Fruit fly (Drosophila melanogaster) whole organism, embryonic: Measurements from ENCODE around the gene NK7.1.

ENCODE experiments used
- Bgb ChIP-seq: fragments of 200-800 bp; sonication (Bioruptor generic); IDR thresholded peaks from 2 replicates; pipeline ENCODE4 v1.3.6; 2022; ENCODE audit warnings: missing biosample characterization, missing genetic modification characterization; ENCODE audit not compliant: partially characterized antibody
- Blimp-1 ChIP-seq: fragments of 200-800 bp; sonication (Bioruptor generic); optimal IDR thresholded peaks from 3 replicates; lab custom pipeline; 2018; ENCODE audit warnings: missing biosample characterization, missing genetic modification characterization, mild to moderate bottlenecking, moderate library complexity, missing genetic modification reagents
- CG11085 ChIP-seq: fragments of 200-800 bp; sonication (Bioruptor generic); IDR thresholded peaks from 2 replicates; pipeline ENCODE4 v1.3.6; 2022; ENCODE audit warnings: missing biosample characterization, missing genetic modification characterization
- CG11695 ChIP-seq: fragments of 200-800 bp; sonication (Bioruptor generic); IDR thresholded peaks from 3 replicates; pipeline ENCODE4 v1.3.6; 2022; ENCODE audit warnings: missing biosample characterization, missing genetic modification characterization
- CG12155 ChIP-seq: fragments of 200-800 bp; sonication (Bioruptor generic); optimal IDR thresholded peaks from 3 replicates; lab custom pipeline; 2016; ENCODE audit warnings: missing biosample characterization, missing genetic modification characterization
- CG1233 ChIP-seq: fragments of 200-800 bp; sonication (Bioruptor generic); optimal IDR thresholded peaks from 4 replicates; lab custom pipeline; 2018; ENCODE audit warnings: missing biosample characterization, mild to moderate bottlenecking, missing genetic modification characterization
- CG13775 ChIP-seq: fragments of 200-800 bp; sonication (Bioruptor generic); optimal IDR thresholded peaks from 3 replicates; lab custom pipeline; 2017; ENCODE audit warnings: missing biosample characterization, mild to moderate bottlenecking, missing genetic modification characterization
- CG17359 ChIP-seq: fragments of 200-800 bp; sonication (Bioruptor generic); optimal IDR thresholded peaks from 3 replicates; lab custom pipeline; 2018; ENCODE audit warnings: missing biosample characterization, mild to moderate bottlenecking, missing genetic modification characterization, moderate library complexity
- CG17802 ChIP-seq: fragments of 200-800 bp; sonication (Bioruptor generic); optimal IDR thresholded peaks from 2 replicates; lab custom pipeline; 2018; ENCODE audit warnings: missing biosample characterization, mild to moderate bottlenecking, missing genetic modification characterization, moderate library complexity
- CG30431 ChIP-seq: fragments of 200-800 bp; sonication (Bioruptor generic); optimal IDR thresholded peaks from 2 replicates; lab custom pipeline; 2017; ENCODE audit warnings: missing biosample characterization, missing genetic modification characterization
- CG3163 ChIP-seq: fragments of 200-800 bp; sonication (Bioruptor generic); optimal IDR thresholded peaks from 3 replicates; lab custom pipeline; 2016; ENCODE audit warnings: missing biosample characterization, missing genetic modification characterization
- CG3407 ChIP-seq: fragments of 200-800 bp; sonication (Bioruptor generic); optimal IDR thresholded peaks from 2 replicates; lab custom pipeline; 2018; ENCODE audit warnings: missing biosample characterization, mild to moderate bottlenecking, missing genetic modification characterization
- CG4707 ChIP-seq: fragments of 200-800 bp; sonication (Bioruptor generic); optimal IDR thresholded peaks from 2 replicates; lab custom pipeline; 2018; ENCODE audit warnings: missing biosample characterization, mild to moderate bottlenecking, missing genetic modification characterization, moderate library complexity
- CG6654 ChIP-seq: fragments of 200-800 bp; sonication (Bioruptor generic); optimal IDR thresholded peaks from 2 replicates; lab custom pipeline; 2017; ENCODE audit warnings: missing biosample characterization, mild to moderate bottlenecking, missing genetic modification characterization
- CG7745 ChIP-seq: fragments of 200-800 bp; sonication (Bioruptor generic); optimal IDR thresholded peaks from 2 replicates; lab custom pipeline; 2018; ENCODE audit warnings: missing biosample characterization, mild to moderate bottlenecking, missing genetic modification characterization, moderate library complexity
- CG8290 ChIP-seq, 3 experiments: fragments of 200-800 bp; sonication (Bioruptor generic); optimal IDR thresholded peaks; 2 replicates each; lab custom pipeline; 2016 to 2019; ENCODE audit warnings: missing biosample characterization in 3 of 3, missing genetic modification characterization in 3 of 3, mild to moderate bottlenecking in 2 of 3, moderate library complexity in 1 of 3
- CG9609 ChIP-seq: fragments of 200-800 bp; sonication (Bioruptor generic); optimal IDR thresholded peaks from 3 replicates; lab custom pipeline; 2016; ENCODE audit warnings: missing biosample characterization, missing genetic modification characterization
- CG9817 ChIP-seq: fragments of 200-800 bp; sonication (Bioruptor generic); optimal IDR thresholded peaks from 2 replicates; lab custom pipeline; 2018; ENCODE audit warnings: missing biosample characterization, mild to moderate bottlenecking, missing genetic modification characterization, moderate library complexity
- Drgx ChIP-seq: fragments of 200-800 bp; sonication (Bioruptor generic); IDR thresholded peaks from 2 replicates; pipeline ENCODE4 v1.3.6; 2022; ENCODE audit warnings: missing biosample characterization, missing genetic modification characterization
- E2f2 ChIP-seq: fragments of 200-800 bp; sonication (Bioruptor generic); IDR thresholded peaks from 2 replicates; pipeline ENCODE4 v1.3.6; 2022; ENCODE audit warnings: missing biosample characterization, missing genetic modification characterization
- Elba2 ChIP-seq: fragments of 200-800 bp; sonication (Bioruptor generic); optimal IDR thresholded peaks from 3 replicates; lab custom pipeline; 2016; ENCODE audit warnings: missing biosample characterization, missing genetic modification characterization
- Hey ChIP-seq: fragments of 200-800 bp; sonication (Bioruptor generic); optimal IDR thresholded peaks from 3 replicates; lab custom pipeline; 2018; ENCODE audit warnings: missing biosample characterization, mild to moderate bottlenecking, missing genetic modification characterization
- Hmr ChIP-seq: fragments of 200-800 bp; sonication (Bioruptor generic); optimal IDR thresholded peaks from 3 replicates; lab custom pipeline; 2017; ENCODE audit warnings: mild to moderate bottlenecking, missing biosample characterization, missing genetic modification reagents, missing genetic modification characterization
- NC2α ChIP-seq: fragments of 200-800 bp; sonication (Bioruptor generic); optimal IDR thresholded peaks from 2 replicates; lab custom pipeline; 2016; ENCODE audit warnings: missing biosample characterization, missing genetic modification characterization
- Nf-YC ChIP-seq: fragments of 200-800 bp; optimal IDR thresholded peaks from 3 replicates; lab custom pipeline; 2019; ENCODE audit warnings: missing biosample characterization, mild to moderate bottlenecking, missing genetic modification characterization, moderate library complexity
- Rfx ChIP-seq: fragments of 200-800 bp; sonication (Bioruptor generic); IDR thresholded peaks from 2 replicates; pipeline ENCODE4 v1.3.6; 2022; ENCODE audit warnings: missing biosample characterization, missing genetic modification characterization
- Sin3A ChIP-seq: fragments of >200 bp; optimal IDR thresholded peaks from 2 replicates; lab custom pipeline; 2018
- Ssrp ChIP-seq: fragments of 200-800 bp; sonication (Bioruptor generic); optimal IDR thresholded peaks from 2 replicates; lab custom pipeline; 2018; ENCODE audit warnings: missing biosample characterization, mild to moderate bottlenecking, missing genetic modification characterization, moderate library complexity
- ara ChIP-seq: fragments of 200-800 bp; sonication (Bioruptor generic); IDR thresholded peaks from 2 replicates; pipeline ENCODE4 v1.3.6; 2022; ENCODE audit warnings: missing biosample characterization, missing genetic modification characterization
- bowl ChIP-seq: fragments of 200-800 bp; sonication (Bioruptor generic); IDR thresholded peaks from 2 replicates; pipeline ENCODE4 v1.3.6; 2022; ENCODE audit warnings: missing biosample characterization, missing genetic modification characterization
- cas ChIP-seq: fragments of 200-800 bp; sonication (Bioruptor generic); IDR thresholded peaks from 2 replicates; pipeline ENCODE4 v1.3.6; 2022; ENCODE audit warnings: missing biosample characterization, missing genetic modification characterization
- chn ChIP-seq: fragments of 200-800 bp; sonication (Bioruptor generic); optimal IDR thresholded peaks from 2 replicates; lab custom pipeline; 2016; ENCODE audit warnings: missing biosample characterization, missing genetic modification characterization
- dati ChIP-seq: fragments of 200-800 bp; sonication (Bioruptor generic); IDR thresholded peaks from 2 replicates; pipeline ENCODE4 v1.3.6; 2022; ENCODE audit warnings: missing biosample characterization, missing genetic modification characterization
- dm ChIP-seq: fragments of 200-800 bp; sonication (Bioruptor generic); optimal IDR thresholded peaks from 3 replicates; lab custom pipeline; 2016; ENCODE audit warnings: missing biosample characterization, missing genetic modification characterization
- esg ChIP-seq: fragments of 200-800 bp; sonication (Bioruptor generic); conservative IDR thresholded peaks from 2 replicates; pipeline ENCODE4 v1.3.6; 2022; ENCODE audit warnings: missing biosample characterization, missing genetic modification characterization
- gem ChIP-seq: fragments of 200-800 bp; sonication (Bioruptor generic); optimal IDR thresholded peaks from 2 replicates; lab custom pipeline; 2019; ENCODE audit warnings: missing biosample characterization, mild to moderate bottlenecking, missing genetic modification characterization, moderate library complexity
- grn ChIP-seq: fragments of 200-800 bp; sonication (Bioruptor generic); optimal IDR thresholded peaks from 3 replicates; lab custom pipeline; 2017; ENCODE audit warnings: missing biosample characterization, missing genetic modification characterization
- insv ChIP-seq, 2 experiments: fragments of 200-800 bp; sonication (Bioruptor generic); optimal IDR thresholded peaks; 3 replicates each; lab custom pipeline; 2016 to 2018; ENCODE audit warnings: missing biosample characterization in 2 of 2, missing genetic modification characterization in 2 of 2
- kah ChIP-seq: fragments of 200-800 bp; sonication (Bioruptor generic); optimal IDR thresholded peaks from 2 replicates; lab custom pipeline; 2018; ENCODE audit warnings: missing biosample characterization, mild to moderate bottlenecking, missing genetic modification characterization
- klu ChIP-seq: fragments of 200-800 bp; sonication (Bioruptor generic); IDR thresholded peaks from 2 replicates; pipeline ENCODE4 v1.3.6; 2022; ENCODE audit warnings: missing biosample characterization, missing genetic modification characterization
- pfk ChIP-seq: fragments of 200-800 bp; sonication (Bioruptor generic); optimal IDR thresholded peaks from 2 replicates; lab custom pipeline; 2018; ENCODE audit warnings: missing biosample characterization, mild to moderate bottlenecking, missing genetic modification characterization, moderate library complexity
- pho ChIP-seq: fragments of 200-800 bp; sonication (Bioruptor generic); optimal IDR thresholded peaks from 2 replicates; lab custom pipeline; 2016; ENCODE audit warnings: missing biosample characterization, missing genetic modification characterization
- row ChIP-seq: fragments of 200-800 bp; sonication (Bioruptor generic); IDR thresholded peaks from 3 replicates; pipeline ENCODE4 v1.3.6; 2022; ENCODE audit warnings: missing biosample characterization, missing genetic modification characterization
- run ChIP-seq: fragments of 200-800 bp; sonication (Bioruptor generic); optimal IDR thresholded peaks from 3 replicates; lab custom pipeline; 2018; ENCODE audit warnings: missing biosample characterization, mild to moderate bottlenecking, missing genetic modification characterization
- sob ChIP-seq: fragments of 200-800 bp; sonication (Bioruptor generic); IDR thresholded peaks from 2 replicates; pipeline ENCODE4 v1.3.6; 2022; ENCODE audit warnings: missing biosample characterization, missing genetic modification characterization
- stc ChIP-seq: fragments of 200-800 bp; sonication (Bioruptor generic); IDR thresholded peaks from 2 replicates; pipeline ENCODE4 v1.3.6; 2022; ENCODE audit warnings: missing biosample characterization, missing genetic modification characterization
- tna ChIP-seq: fragments of 200-800 bp; sonication (Bioruptor generic); IDR thresholded peaks from 2 replicates; pipeline ENCODE4 v1.3.6; 2022; ENCODE audit warnings: missing biosample characterization, missing genetic modification characterization; ENCODE audit not compliant: partially characterized antibody
- tup ChIP-seq: fragments of 200-800 bp; sonication (Bioruptor generic); optimal IDR thresholded peaks from 2 replicates; lab custom pipeline; 2016; ENCODE audit warnings: missing biosample characterization, mild to moderate bottlenecking, missing genetic modification characterization, moderate library complexity
- tx ChIP-seq: fragments of 200-800 bp; sonication (Bioruptor generic); optimal IDR thresholded peaks from 2 replicates; lab custom pipeline; 2016; ENCODE audit warnings: missing biosample characterization, missing genetic modification characterization
- vvl ChIP-seq: fragments of 200-800 bp; sonication (Bioruptor generic); IDR thresholded peaks from 2 replicates; pipeline ENCODE4 v1.3.6; 2022; ENCODE audit warnings: missing biosample characterization, missing genetic modification characterization
- wek ChIP-seq: fragments of 200-800 bp; sonication (Bioruptor generic); optimal IDR thresholded peaks from 3 replicates; lab custom pipeline; 2018; ENCODE audit warnings: missing biosample characterization, mild to moderate bottlenecking, missing genetic modification characterization, moderate library complexity
- wor ChIP-seq: fragments of 200-800 bp; sonication (Bioruptor generic); IDR thresholded peaks from 2 replicates; pipeline ENCODE4 v1.3.6; 2022; ENCODE audit warnings: missing biosample characterization, missing genetic modification characterization

The NK7.1 gene

dm6 chr3R:14373828-14374217, 1.1 kb upstream of the NK7.1 start (continued):
- TF ChIP-seq grn (GFP tag; lab: Kevin White, UChicago) (no peak), Elba2 (GFP tag; lab: Kevin White, UChicago) (no peak), run (tag; lab: Kevin White, UChicago) (no peak), E2f2 (GFP tag; lab: Robert Waterston, UW) (no peak), CG9817 (tag; lab: Kevin White, UChicago) (no peak), Blimp-1 (GFP tag; lab: Kevin White, UChicago) (peak; percentile 8), ara (GFP tag; lab: Robert Waterston, UW) (no peak), Sin3A (lab: Kevin White, UChicago) (no peak), sob (no peak), Hey (no peak), CG12155 (no peak), Drgx (peak; percentile 85), tna (GFP tag; lab: Robert Waterston, UW) (no peak), wor (GFP tag; lab: Robert Waterston, UW) (no peak), tx (GFP tag; lab: Kevin White, UChicago) (no peak), cas (GFP tag; lab: Robert Waterston, UW) (no peak), row (GFP tag; lab: Robert Waterston, UW) (peak; percentile 14; the same call in 1 of the 3 replicates), klu (no peak), CG13775 (GFP tag; lab: Kevin White, UChicago) (no peak), Ssrp (tag; lab: Kevin White, UChicago) (peak; percentile 7), stc (GFP tag; lab: Robert Waterston, UW) (peak; percentile 33; the same call in 1 of the 2 replicates), CG7745 (no peak), pfk (no peak), insv (GFP tag; optimal IDR thresholded peaks at IDR 0.05; lab: Kevin White, UChicago) (no peak), vvl (peak; percentile 52; the same call in 1 of the 2 replicates), Nf-YC (no peak), bowl (GFP tag; lab: Robert Waterston, UW) (0 out of 2 replicates have a peak, but pooled peaks have one; percentile 31), CG6654 (GFP tag; lab: Kevin White, UChicago) (no peak), kah (GFP tag; lab: Kevin White, UChicago) (no peak), tup (GFP tag; lab: Kevin White, UChicago) (no peak), CG30431 (GFP tag; lab: Kevin White, UChicago) (no peak), wek (no peak), CG4707 (GFP tag; lab: Kevin White, UChicago) (no peak), CG11085 (GFP tag; lab: Robert Waterston, UW) (no peak), Rfx (no peak), CG1233 (no peak), dm (GFP tag; lab: Kevin White, UChicago) (no peak), CG17359 (tag; lab: Kevin White, UChicago) (peak; percentile 15), CG3163 (GFP tag; lab: Kevin White, UChicago) (no peak), CG9609 (GFP tag; lab: Kevin White, UChicago) (no peak), Bgb (GFP tag; lab: Robert Waterston, UW) (no peak), NC2α (no peak), dati (GFP tag; lab: Robert Waterston, UW) (0 out of 2 replicates have a peak, but pooled peaks have one; percentile 26), esg (no peak), chn (GFP tag; lab: Kevin White, UChicago) (no peak), pho (GFP tag; lab: Kevin White, UChicago) (no peak), CG8290 (GFP tag; optimal IDR thresholded peaks at IDR 0.05; lab: Kevin White, UChicago) (no peak), CG8290 (tag; optimal IDR thresholded peaks at IDR 0.05; lab: Kevin White, UChicago) (no peak), CG3407 (GFP tag; lab: Kevin White, UChicago) (peak; percentile 5), gem (tag; lab: Kevin White, UChicago) (peak; percentile 24), CG17802 (no peak), CG11695 (GFP tag; lab: Robert Waterston, UW) (0 out of 3 replicates have a peak, but pooled peaks have one; percentile 23), Hmr (no peak)
